Worm (Caenorhabditis elegans) whole organism, L4 larva: ENCODE results near the gene mdf-1.

Experiments
- R02D3.7 ChIP-seq: fragments of 150-350 bp; sonication (generic microtip); optimal IDR thresholded peaks from 3 replicates; lab custom pipeline; 2014; ENCODE audit warnings: missing biosample characterization, missing genetic modification characterization
- ZK546.5 ChIP-seq, 2 experiments: sonication (generic microtip); optimal IDR thresholded peaks; 2 replicates each; lab custom pipeline; 2017; ENCODE audit warnings: missing biosample characterization in 2 of 2, missing genetic modification characterization in 2 of 2
- aly-2 ChIP-seq: sonication (generic microtip); optimal IDR thresholded peaks from 2 replicates; lab custom pipeline; 2018; ENCODE audit warnings: missing biosample characterization, missing genetic modification characterization
- ceh-20 ChIP-seq: fragments of 200-800 bp; sonication (Bioruptor generic); IDR thresholded peaks from 2 replicates; pipeline ENCODE4 v1.3.6; 2022; ENCODE audit warnings: missing genetic modification reagents, missing genetic modification characterization, missing compliant biosample characterization
- ceh-28 ChIP-seq: fragments of 150-350 bp; optimal IDR thresholded peaks from 2 replicates; lab custom pipeline; 2014; ENCODE audit warnings: missing biosample characterization, missing genetic modification reagents, missing genetic modification characterization
- egl-27 ChIP-seq: sonication (generic microtip); optimal IDR thresholded peaks from 3 replicates; lab custom pipeline; 2017; ENCODE audit warnings: missing biosample characterization, missing genetic modification reagents, missing genetic modification characterization
- jun-1 ChIP-seq: fragments of 150-350 bp; optimal IDR thresholded peaks from 2 replicates; lab custom pipeline; 2014; ENCODE audit warnings: missing biosample characterization, missing genetic modification reagents, missing genetic modification characterization
- lin-13 ChIP-seq: fragments of 150-350 bp; optimal IDR thresholded peaks from 2 replicates; lab custom pipeline; 2014; ENCODE audit warnings: missing biosample characterization, missing genetic modification reagents, missing genetic modification characterization
- mdl-1 ChIP-seq, 2 experiments: fragments of 150-350 bp in 1 of 2; sonication (generic microtip) in 1 of 2; optimal IDR thresholded peaks; 2 replicates each; lab custom pipeline; 2014 to 2017; ENCODE audit warnings: missing biosample characterization in 2 of 2, missing genetic modification characterization in 2 of 2
- mes-2 ChIP-seq: sonication (generic microtip); optimal IDR thresholded peaks from 2 replicates; lab custom pipeline; 2016; ENCODE audit warnings: missing genotype, mild to moderate bottlenecking, missing genetic modification characterization, missing compliant biosample characterization; ENCODE audit not compliant: poor library complexity, severe bottlenecking
- unc-62 ChIP-seq, 3 experiments: fragments of 150-350 bp in 1 of 3; sonication (generic microtip); optimal IDR thresholded peaks in 2 of 3; peaks in 1 of 3; 1 replicate in 1 of 3; 2 replicates in 2 of 3; lab custom pipeline; 2014 to 2017; ENCODE audit warnings: missing biosample characterization in 3 of 3, missing genetic modification characterization in 3 of 3, missing genetic modification reagents in 3 of 3, missing genotype in 1 of 3
- vab-7 ChIP-seq: fragments of 200-800 bp; sonication (Bioruptor generic); IDR thresholded peaks from 2 replicates; pipeline ENCODE4 v1.3.6; 2022; ENCODE audit warnings: missing genetic modification reagents, missing genetic modification characterization, missing compliant biosample characterization

DNA sequence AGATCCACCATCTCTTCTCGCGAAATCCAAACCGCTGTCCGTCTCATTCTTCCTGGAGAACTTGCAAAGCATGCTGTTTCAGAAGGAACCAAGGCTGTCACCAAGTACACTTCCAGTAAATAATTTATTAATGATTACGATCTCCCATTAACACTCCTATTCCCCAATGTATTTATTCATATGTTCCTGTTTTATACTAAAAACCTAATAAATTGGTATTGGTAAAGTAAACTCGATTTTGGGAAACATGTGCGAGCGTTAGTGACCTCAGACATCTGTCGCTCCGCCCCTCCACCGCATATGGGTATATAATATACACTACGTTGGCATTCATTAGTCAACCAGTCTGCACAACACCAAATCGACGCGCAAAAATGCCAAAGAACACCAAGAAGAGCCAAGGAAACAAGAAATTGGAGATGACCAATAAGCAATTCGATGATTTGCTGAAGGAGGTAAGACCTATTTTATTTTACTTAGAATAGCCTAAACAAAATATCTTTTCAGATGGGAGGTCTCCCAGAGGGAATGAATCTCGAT, 2.1 kb upstream of the mdf-1 start, which contains the start of gene C50F4.6:
- TF ChIP-seq unc-62 (GFP tag; optimal IDR thresholded peaks at IDR 0.05 in 1 of 2; lab: Kevin White, UChicago) (no peak), unc-62 (tag; optimal IDR thresholded peaks at IDR 0.05; lab: Kevin White, UChicago) (no peak), ZK546.5 (tag; optimal IDR thresholded peaks at IDR 0.05; lab: Kevin White, UChicago) (no peak), mes-2 (tag; lab: Kevin White, UChicago) (no peak), egl-27 (tag; lab: Kevin White, UChicago) (no peak), ceh-20 (GFP tag; lab: Robert Waterston, UW) (no peak), ceh-28 (tag; lab: Kevin White, UChicago) (no peak), lin-13 (GFP tag; lab: Kevin White, UChicago) (no peak), R02D3.7 (tag; lab: Kevin White, UChicago) (no peak), mdl-1 (tag; optimal IDR thresholded peaks at IDR 0.05; lab: Kevin White, UChicago) (no peak), jun-1 (tag; lab: Kevin White, UChicago) (no peak), vab-7 (GFP tag; lab: Robert Waterston, UW) (no peak), aly-2 (tag; lab: Kevin White, UChicago) (no peak)
